Fruit fly (Drosophila melanogaster) whole organism, pupa: Measurements from ENCODE around the gene CG11617.

Source experiments
- CG10348 ChIP-seq: fragments of 200-800 bp; sonication (Bioruptor generic); IDR thresholded peaks from 2 replicates; pipeline ENCODE4 v1.3.6; 2022; ENCODE audit warnings: missing biosample characterization, missing genetic modification characterization
- CG12605 ChIP-seq: fragments of 200-800 bp; sonication (Bioruptor generic); IDR thresholded peaks from 2 replicates; pipeline ENCODE4 v1.3.6; 2022; ENCODE audit warnings: missing biosample characterization, missing genetic modification characterization
- CG13204 ChIP-seq: fragments of 200-800 bp; sonication (Bioruptor generic); optimal IDR thresholded peaks from 2 replicates; lab custom pipeline; 2018; ENCODE audit warnings: missing biosample characterization, mild to moderate bottlenecking, missing genetic modification characterization, moderate library complexity
- CG14655 ChIP-seq: fragments of 200-800 bp; sonication (Bioruptor generic); optimal IDR thresholded peaks from 3 replicates; lab custom pipeline; 2017; ENCODE audit warnings: mild to moderate bottlenecking, missing biosample characterization, missing genetic modification reagents, missing genetic modification characterization
- CG15710 ChIP-seq: fragments of 200-800 bp; sonication (Bioruptor generic); optimal IDR thresholded peaks from 2 replicates; lab custom pipeline; 2018; ENCODE audit warnings: missing biosample characterization, mild to moderate bottlenecking, missing genetic modification characterization, moderate library complexity
- CG17806 ChIP-seq: fragments of 200-800 bp; sonication (Bioruptor generic); optimal IDR thresholded peaks from 2 replicates; lab custom pipeline; 2018; ENCODE audit warnings: missing biosample characterization, mild to moderate bottlenecking, missing genetic modification characterization, moderate library complexity
- CG32121 ChIP-seq: fragments of 200-800 bp; sonication (Bioruptor generic); IDR thresholded peaks from 2 replicates; pipeline ENCODE4 v1.3.6; 2022; ENCODE audit warnings: missing biosample characterization, missing genetic modification characterization
- CG34367 ChIP-seq: fragments of 200-800 bp; sonication (Bioruptor generic); optimal IDR thresholded peaks from 2 replicates; lab custom pipeline; 2018; ENCODE audit warnings: missing biosample characterization, mild to moderate bottlenecking, missing genetic modification characterization
- CG4496 ChIP-seq: fragments of 200-800 bp; sonication (Bioruptor generic); IDR thresholded peaks from 3 replicates; pipeline ENCODE4 v1.3.6; 2022; ENCODE audit warnings: missing biosample characterization, missing genetic modification characterization
- CG8159 ChIP-seq: fragments of 200-800 bp; sonication (Bioruptor generic); optimal IDR thresholded peaks from 3 replicates; lab custom pipeline; 2018; ENCODE audit warnings: missing biosample characterization, mild to moderate bottlenecking, missing genetic modification characterization, moderate library complexity
- CG8301 ChIP-seq: fragments of 200-800 bp; sonication (Bioruptor generic); optimal IDR thresholded peaks from 2 replicates; lab custom pipeline; 2018; ENCODE audit warnings: missing biosample characterization, mild to moderate bottlenecking, missing genetic modification characterization
- CG9948 ChIP-seq: fragments of 200-800 bp; sonication (Bioruptor generic); optimal IDR thresholded peaks from 2 replicates; lab custom pipeline; 2018; ENCODE audit warnings: missing biosample characterization, mild to moderate bottlenecking, missing genetic modification characterization, moderate library complexity
- D1 ChIP-seq: fragments of 200-800 bp; sonication (Bioruptor generic); optimal IDR thresholded peaks from 2 replicates; lab custom pipeline; 2018; ENCODE audit warnings: missing biosample characterization, mild to moderate bottlenecking, missing genetic modification characterization, moderate library complexity
- EcR ChIP-seq: fragments of 200-800 bp; sonication (Bioruptor generic); optimal IDR thresholded peaks from 3 replicates; lab custom pipeline; 2019; ENCODE audit warnings: missing biosample characterization, missing genetic modification characterization, mild to moderate bottlenecking, moderate library complexity, missing genetic modification reagents
- Ets98B ChIP-seq: fragments of 200-800 bp; sonication (Bioruptor generic); IDR thresholded peaks from 2 replicates; pipeline ENCODE4 v1.3.6; 2022; ENCODE audit warnings: missing biosample characterization, missing genetic modification characterization
- Pif1A ChIP-seq: fragments of 200-800 bp; sonication (Bioruptor generic); optimal IDR thresholded peaks from 3 replicates; lab custom pipeline; 2016; ENCODE audit warnings: missing biosample characterization, missing genetic modification characterization
- Pif1B ChIP-seq: fragments of 200-800 bp; sonication (Bioruptor generic); optimal IDR thresholded peaks from 3 replicates; lab custom pipeline; 2016; ENCODE audit warnings: missing biosample characterization, missing genetic modification characterization
- Snoo ChIP-seq: fragments of 200-800 bp; sonication (Bioruptor generic); optimal IDR thresholded peaks from 3 replicates; lab custom pipeline; 2017; ENCODE audit warnings: missing biosample characterization, mild to moderate bottlenecking, missing genetic modification characterization, inconsistent platforms
- fd96Ca ChIP-seq: fragments of 200-800 bp; sonication (Bioruptor generic); IDR thresholded peaks from 3 replicates; pipeline ENCODE4 v1.3.6; 2022; ENCODE audit warnings: missing biosample characterization, missing genetic modification characterization
- gl ChIP-seq: fragments of 200-800 bp; sonication (Bioruptor generic); optimal IDR thresholded peaks from 2 replicates; lab custom pipeline; 2018; ENCODE audit warnings: missing biosample characterization, mild to moderate bottlenecking, missing genetic modification characterization
- rn ChIP-seq: fragments of 200-800 bp; sonication (Bioruptor generic); IDR thresholded peaks from 2 replicates; pipeline ENCODE4 v1.3.6; 2022; ENCODE audit warnings: missing biosample characterization, missing genetic modification characterization

The CG11617 gene

DNA sequence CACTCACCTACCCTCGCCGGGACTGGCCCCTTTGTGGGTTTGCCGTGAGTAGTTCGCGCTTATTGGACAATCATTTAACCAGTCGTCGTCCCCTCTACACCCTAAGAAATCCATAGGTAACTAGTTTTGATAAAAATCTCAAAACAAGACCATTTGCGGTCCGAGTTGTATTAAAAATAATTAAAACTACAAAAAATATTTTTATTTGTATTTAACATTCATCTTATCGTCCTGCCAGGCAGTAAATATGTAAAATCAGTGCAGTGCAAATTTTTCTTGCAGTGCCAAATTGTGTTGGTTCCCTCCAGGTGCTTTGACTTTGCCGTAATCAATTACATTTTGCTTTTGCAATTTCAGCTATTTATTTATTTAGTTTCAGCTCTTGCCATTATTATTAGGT lies 36.7 kb upstream of the CG11617 start:
- TF ChIP-seq EcR (GFP tag; lab: Kevin White, UChicago) (no peak), Pif1B (no peak), CG14655 (GFP tag; lab: Kevin White, UChicago) (no peak), CG17806 (tag; lab: Kevin White, UChicago) (no peak), CG4496 (peak; percentile 80), gl (tag; lab: Kevin White, UChicago) (no peak), Snoo (tag; lab: Kevin White, UChicago) (no peak), fd96Ca (GFP tag; lab: Robert Waterston, UW) (peak; percentile 85), Ets98B (peak; percentile 88), CG32121 (GFP tag; lab: Robert Waterston, UW) (peak; percentile 83), CG9948 (tag; lab: Kevin White, UChicago) (no peak), CG12605 (GFP tag; lab: Robert Waterston, UW) (0 out of 2 replicates have a peak, but pooled peaks have one; percentile 22), D1 (no peak), Pif1A (GFP tag; lab: Kevin White, UChicago) (no peak), CG10348 (GFP tag; lab: Robert Waterston, UW) (no peak), rn (peak; percentile 56; the same call in 1 of the 2 replicates), CG13204 (GFP tag; lab: Kevin White, UChicago) (no peak)

DNA sequence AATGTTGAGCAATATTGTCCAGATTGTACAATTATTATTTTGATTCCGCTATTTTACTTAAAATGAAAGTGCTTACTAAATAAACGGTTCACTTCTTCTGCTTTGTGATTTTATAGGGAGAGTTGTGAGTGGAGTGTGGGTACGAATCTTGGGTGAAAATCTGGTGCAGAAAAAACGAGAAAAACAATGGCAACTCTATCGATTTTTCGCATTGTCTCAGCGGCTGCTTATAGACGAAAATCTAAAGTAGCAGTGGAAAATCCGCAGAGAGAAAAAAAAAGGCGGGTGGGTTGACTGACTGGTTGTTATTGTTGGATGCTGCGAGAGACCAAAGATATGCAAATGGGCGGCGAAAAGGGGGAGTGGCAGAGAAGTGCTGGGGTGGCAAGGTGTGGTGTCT lies 36.0 kb upstream of the CG11617 start:
- TF ChIP-seq CG10348 (GFP tag; lab: Robert Waterston, UW) = no peak
- no peak for TF ChIP-seq D1
- TF ChIP-seq EcR (GFP tag; lab: Kevin White, UChicago) = no peak
- TF ChIP-seq CG17806 (tag; lab: Kevin White, UChicago) = no peak
- no peak for TF ChIP-seq Pif1B
- TF ChIP-seq CG14655 (GFP tag; lab: Kevin White, UChicago) = no peak
- no peak for TF ChIP-seq Ets98B
- TF ChIP-seq CG32121 (GFP tag; lab: Robert Waterston, UW) = no peak
- no peak for TF ChIP-seq CG15710
- TF ChIP-seq CG4496 = no peak
- TF ChIP-seq CG13204 (GFP tag; lab: Kevin White, UChicago) = no peak

dm6 chr2L:241415-241814 lies 34.3 kb upstream of the CG11617 start:
- TF ChIP-seq Pif1B = no peak

- no peak for TF ChIP-seq CG12605 (GFP tag; lab: Robert Waterston, UW)
- TF ChIP-seq D1 = no peak
- TF ChIP-seq CG15710 = no peak
- TF ChIP-seq CG32121 (GFP tag; lab: Robert Waterston, UW) = no peak
Observed at dm6 chr2L:240176-240769, 33.2 kb upstream of the CG11617 start.

- TF ChIP-seq fd96Ca (GFP tag; lab: Robert Waterston, UW) (no peak), CG14655 (GFP tag; lab: Kevin White, UChicago) (no peak), CG34367 (no peak), Snoo (tag; lab: Kevin White, UChicago) (no peak), CG12605 (GFP tag; lab: Robert Waterston, UW) (no peak), Ets98B (no peak), CG13204 (GFP tag; lab: Kevin White, UChicago) (no peak)
Observed at dm6 chr2L:232187-232586, 25.1 kb upstream of the CG11617 start, which contains the start of gene CG13693. CG13693 (plus strand) TSS chr2L:232487.

dm6 chr2L:228246-228645 lies 21.1 kb upstream of the CG11617 start:
- no peak for TF ChIP-seq gl (tag; lab: Kevin White, UChicago)
- no peak for TF ChIP-seq Pif1A (GFP tag; lab: Kevin White, UChicago)
- no peak for TF ChIP-seq CG12605 (GFP tag; lab: Robert Waterston, UW)
- TF ChIP-seq fd96Ca (GFP tag; lab: Robert Waterston, UW) = no peak
- TF ChIP-seq CG8159 (tag; lab: Kevin White, UChicago) = no peak
- no peak for TF ChIP-seq CG15710
- TF ChIP-seq CG32121 (GFP tag; lab: Robert Waterston, UW) = no peak
- no peak for TF ChIP-seq CG8301 (tag; lab: Kevin White, UChicago)

DNA sequence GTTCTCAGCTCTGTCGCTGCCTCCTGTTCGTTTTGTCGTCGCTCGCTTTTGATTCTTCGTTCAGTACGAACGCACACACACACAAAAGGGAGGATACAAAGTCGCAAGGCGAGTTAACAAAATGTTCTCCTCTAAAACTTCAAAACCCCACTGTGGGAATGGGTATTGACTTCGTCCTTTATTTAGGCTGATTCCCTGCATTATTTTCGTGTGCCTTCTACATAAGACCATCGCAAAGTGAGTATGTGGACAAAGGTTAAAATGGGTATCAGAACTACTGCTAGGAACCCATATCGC lies 18.2 kb upstream of the CG11617 start:
- TF ChIP-seq EcR (GFP tag; lab: Kevin White, UChicago) (peak; percentile 16), CG14655 (GFP tag; lab: Kevin White, UChicago) (no peak), CG9948 (tag; lab: Kevin White, UChicago) (no peak)
- TF ChIP-seq, all 21 proteins: peak for 1
